Fruit fly (Drosophila melanogaster): ENCODE data around the gene CG15522.

DNA sequence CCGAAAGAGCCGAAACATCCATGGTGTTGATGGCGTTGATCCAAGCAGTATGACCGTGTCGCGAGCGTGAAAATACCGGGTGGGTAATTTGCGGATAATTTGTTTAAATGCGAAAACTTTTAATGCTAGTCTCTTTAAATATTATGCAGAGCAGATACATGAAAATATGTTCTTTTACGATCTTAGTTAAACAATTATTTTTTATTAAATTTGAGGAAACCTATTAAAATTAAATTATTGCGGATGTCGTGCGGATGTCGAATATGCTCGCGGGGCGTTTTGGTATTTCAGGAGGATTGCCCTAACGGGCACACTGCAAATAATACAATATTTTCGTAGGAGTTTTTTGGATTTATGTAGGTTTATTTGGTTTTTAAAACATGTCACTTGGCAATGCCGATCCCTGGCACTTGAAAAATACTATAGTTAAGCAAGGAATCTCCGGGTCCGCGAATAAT lies 6.0 kb downstream of the CG15522 start, which contains the start of the genes Cog7, CG42557 and CG42558:
- TF ChIP-seq Sin3A (optimal IDR thresholded peaks at IDR 0.05), result no peak
- no peak for TF ChIP-seq h (optimal IDR thresholded peaks at IDR 0.05)
- TF ChIP-seq psq (optimal IDR thresholded peaks at IDR 0.05), result no peak
- TF ChIP-seq ttk (optimal IDR thresholded peaks at IDR 0.05), result no peak

Data from Kc167 (cell line).